Worm (Caenorhabditis elegans): ENCODE measurements around the gene prdx-2.

prdx-2 gene

ce11 chrII:5391447-5391846 lies 13.5 kb downstream of the prdx-2 start:
- TF ChIP-seq elt-2 (tag; optimal IDR thresholded peaks at IDR 0.05) (peak; percentile 2), ceh-45 (GFP tag; IDR thresholded peaks at IDR 0.05) (no peak)

DNA sequence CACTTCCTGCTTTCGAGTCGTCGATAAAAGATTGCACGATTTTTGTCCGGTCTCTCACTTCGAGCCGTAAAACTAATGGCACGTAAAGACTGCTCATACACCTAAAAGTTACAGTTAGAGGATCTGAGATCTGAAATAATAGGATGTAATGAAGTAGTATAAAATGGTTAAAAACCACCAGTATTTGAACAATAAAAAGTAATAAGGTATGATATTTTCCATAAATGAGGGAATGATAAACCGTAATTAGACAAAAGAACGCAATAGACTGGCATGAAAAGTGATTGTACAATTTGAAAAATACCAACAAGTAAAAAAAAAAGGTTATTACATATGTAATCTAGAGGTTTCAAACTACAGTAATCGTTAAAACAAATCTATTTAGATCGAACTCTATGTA lies 15.1 kb downstream of the prdx-2 start, which contains the start of gene brap-2:
brap-2 (minus strand) TSS at position 101 of the 400 bp plus-strand sequence.
- TF ChIP-seq pha-2 (tag; optimal IDR thresholded peaks at IDR 0.05) (no peak), sdc-2 (tag; optimal IDR thresholded peaks at IDR 0.05) (no peak), pat-9 (tag; optimal IDR thresholded peaks at IDR 0.05) (no peak), madf-2 (tag; optimal IDR thresholded peaks at IDR 0.05) (no peak), tbx-2 (tag; optimal IDR thresholded peaks at IDR 0.05) (no peak), fax-1 (tag; optimal IDR thresholded peaks at IDR 0.05) (no peak), pax-1 (tag; optimal IDR thresholded peaks at IDR 0.05) (no peak), lim-6 (tag; optimal IDR thresholded peaks at IDR 0.05) (no peak), pag-3 (tag; optimal IDR thresholded peaks at IDR 0.05; ENCODE audit: borderline replicate concordance) (no peak), npax-4 (tag; optimal IDR thresholded peaks at IDR 0.05) (no peak), ceh-34 (tag; optimal IDR thresholded peaks at IDR 0.05) (no peak), F13H6.1 (tag; optimal IDR thresholded peaks at IDR 0.05) (no peak), unc-42 (tag; optimal IDR thresholded peaks at IDR 0.05) (no peak), ref-2 (tag; optimal IDR thresholded peaks at IDR 0.05) (no peak)

DNA sequence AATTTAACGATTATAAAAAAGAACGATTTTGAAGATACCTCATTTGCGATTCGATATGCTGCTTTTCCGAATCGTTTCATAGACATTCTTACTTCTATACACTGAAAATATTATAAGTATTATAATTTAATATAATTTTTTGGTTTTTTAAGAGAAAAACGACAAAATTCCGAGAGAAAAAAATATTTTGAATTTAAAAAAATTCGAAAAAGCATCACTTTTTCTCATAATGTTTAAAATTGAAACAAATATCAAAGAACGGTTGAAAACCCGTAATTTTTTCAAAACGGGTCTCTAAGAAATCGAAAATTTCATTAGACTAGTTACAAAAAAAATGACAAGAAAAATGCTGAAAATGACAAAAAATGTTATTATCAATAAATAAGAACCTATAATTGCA lies 17.6 kb downstream of the prdx-2 start, which contains the start of gene pink-1:
pink-1 (minus strand) TSS at position 101 of the 400 bp plus-strand sequence.
- no peak for TF ChIP-seq unc-55 (GFP tag; optimal IDR thresholded peaks at IDR 0.05)

ce11 chrII:5398779-5399178 lies 20.8 kb downstream of the prdx-2 start, which contains the start of gene fbxl-3:
fbxl-3 (minus strand) TSS chrII:5398902.
- TF ChIP-seq hlh-6 (tag; optimal IDR thresholded peaks at IDR 0.05) (no peak), dve-1 (tag; optimal IDR thresholded peaks at IDR 0.05) (no peak), nhr-232 (tag; optimal IDR thresholded peaks at IDR 0.05) (no peak), ceh-24 (tag; optimal IDR thresholded peaks at IDR 0.05) (no peak), sdc-2 (tag; optimal IDR thresholded peaks at IDR 0.05) (no peak), ets-4 (tag; optimal IDR thresholded peaks at IDR 0.05) (no peak), pax-1 (tag; optimal IDR thresholded peaks at IDR 0.05) (no peak), hlh-8 (tag; optimal IDR thresholded peaks at IDR 0.05) (no peak), lim-6 (tag; optimal IDR thresholded peaks at IDR 0.05) (no peak), F13H6.1 (tag; optimal IDR thresholded peaks at IDR 0.05) (no peak), elt-2 (tag; optimal IDR thresholded peaks at IDR 0.05) (no peak), eyg-1 (tag; optimal IDR thresholded peaks at IDR 0.05) (no peak)

ce11 chrII:5399201-5399600 lies 21.2 kb downstream of the prdx-2 start, which contains the start of gene mog-5:
mog-5 (plus strand) TSS chrII:5399538.
- TF ChIP-seq ttx-3 (tag; optimal IDR thresholded peaks at IDR 0.05) (peak; percentile 69), madf-2 (tag; optimal IDR thresholded peaks at IDR 0.05) (no peak), K09A11.1 (tag; optimal IDR thresholded peaks at IDR 0.05; ENCODE audit: insufficient read depth) (peak; percentile 82), syd-9 (tag; optimal IDR thresholded peaks at IDR 0.05) (no peak), ceh-30 (tag; optimal IDR thresholded peaks at IDR 0.05) (no peak), ets-4 (tag; optimal IDR thresholded peaks at IDR 0.05) (no peak), unc-42 (tag; optimal IDR thresholded peaks at IDR 0.05) (peak; percentile 65), nhr-11 (tag; optimal IDR thresholded peaks at IDR 0.05) (no peak), F13H6.1 (tag; optimal IDR thresholded peaks at IDR 0.05) (peak; percentile 31), pat-9 (tag; optimal IDR thresholded peaks at IDR 0.05) (peak; percentile 30), elt-2 (tag; optimal IDR thresholded peaks at IDR 0.05) (no peak), ceh-9 (tag; optimal IDR thresholded peaks at IDR 0.05) (no peak), unc-86 (tag; optimal IDR thresholded peaks at IDR 0.05) (peak; percentile 26), C08G9.2 (tag; optimal IDR thresholded peaks at IDR 0.05) (no peak), che-1 (tag; optimal IDR thresholded peaks at IDR 0.05) (peak; percentile 21), tbx-2 (tag; optimal IDR thresholded peaks at IDR 0.05) (peak; percentile 50), C38D4.7 (GFP tag; optimal IDR thresholded peaks at IDR 0.05) (peak; percentile 38), ceh-14 (tag; optimal IDR thresholded peaks at IDR 0.05) (peak; percentile 43), pha-2 (tag; optimal IDR thresholded peaks at IDR 0.05) (peak; percentile 32), ceh-22 (tag; optimal IDR thresholded peaks at IDR 0.05) (no peak), hlh-8 (tag; optimal IDR thresholded peaks at IDR 0.05) (peak; percentile 27), pha-4 (tag; optimal IDR thresholded peaks at IDR 0.05) (no peak), fkh-10 (GFP tag; optimal IDR thresholded peaks at IDR 0.05) (no peak), ceh-6 (GFP tag; optimal IDR thresholded peaks at IDR 0.05) (no peak), zip-5 (tag; optimal IDR thresholded peaks at IDR 0.05) (peak; percentile 13), ztf-16 (tag; optimal IDR thresholded peaks at IDR 0.05) (peak; percentile 30), ceh-2 (tag; optimal IDR thresholded peaks at IDR 0.05) (peak; percentile 5), nhr-232 (tag; optimal IDR thresholded peaks at IDR 0.05) (peak; percentile 50), sox-4 (tag; optimal IDR thresholded peaks at IDR 0.05) (peak; percentile 55), fax-1 (tag; optimal IDR thresholded peaks at IDR 0.05) (peak; percentile 14), Y22D7AL.16 (tag; optimal IDR thresholded peaks at IDR 0.05) (no peak)

All from whole organism, late embryonic.